Worm (Caenorhabditis elegans) whole organism, midembryonic: Measurements from ENCODE around the gene Y17G7B.8.

Source experiments
- T22C8.4 ChIP-seq: fragments of 200-800 bp; sonication (Bioruptor generic); IDR thresholded peaks from 2 replicates; pipeline ENCODE4 v1.3.6; 2022; ENCODE audit warnings: missing genetic modification characterization, missing compliant biosample characterization
- cog-1 ChIP-seq: sonication (generic microtip); optimal IDR thresholded peaks from 2 replicates; lab custom pipeline; 2016; ENCODE audit warnings: missing genetic modification characterization, missing compliant biosample characterization
- flt-1 ChIP-seq: fragments of 200-800 bp; sonication (Bioruptor generic); IDR thresholded peaks from 2 replicates; pipeline ENCODE4 v1.3.6; 2022; ENCODE audit warnings: missing genetic modification characterization, missing compliant biosample characterization
- klf-2 ChIP-seq: fragments of 200-800 bp; sonication (Bioruptor generic); conservative IDR thresholded peaks from 2 replicates; pipeline ENCODE4 v1.3.6; 2022; ENCODE audit warnings: missing genetic modification reagents, missing genetic modification characterization, missing compliant biosample characterization
- med-1 ChIP-seq: sonication (generic microtip); optimal IDR thresholded peaks from 2 replicates; lab custom pipeline; 2017; ENCODE audit warnings: missing genetic modification characterization, mild to moderate bottlenecking, missing compliant biosample characterization, antibody characterized with exemption, missing genetic modification reagents; ENCODE audit not compliant: insufficient read depth
- ref-1 ChIP-seq: fragments of 200-800 bp; sonication (Bioruptor generic); conservative IDR thresholded peaks from 2 replicates; pipeline ENCODE4 v1.3.6; 2022; ENCODE audit warnings: missing genetic modification reagents, missing genetic modification characterization, missing compliant biosample characterization
- tab-1 ChIP-seq: fragments of 200-800 bp; sonication (Bioruptor generic); IDR thresholded peaks from 2 replicates; pipeline ENCODE4 v1.3.6; 2022; ENCODE audit warnings: missing genetic modification characterization, missing compliant biosample characterization
- ztf-23 ChIP-seq: fragments of 200-800 bp; sonication (Bioruptor generic); IDR thresholded peaks from 2 replicates; pipeline ENCODE4 v1.3.6; 2022; ENCODE audit warnings: missing genetic modification reagents, missing genetic modification characterization, missing compliant biosample characterization
- ztf-29 ChIP-seq: fragments of 200-800 bp; sonication (Bioruptor generic); IDR thresholded peaks from 2 replicates; pipeline ENCODE4 v1.3.6; 2022; ENCODE audit warnings: missing genetic modification reagents, missing genetic modification characterization, missing compliant biosample characterization

Gene Y17G7B.8

ce11 chrII:12006575-12007098, 20.9 kb downstream of the Y17G7B.8 start, which contains the start of gene mcm-2:
mcm-2 (minus strand) TSS chrII:12006625.
- TF ChIP-seq tab-1 (no peak), ztf-23 (GFP tag; lab: Robert Waterston, UW) (0 out of 2 replicates have a peak, but pooled peaks have one; percentile 25)

ce11 chrII:12005981-12006380, 21.6 kb downstream of the Y17G7B.8 start:
- TF ChIP-seq med-1 (no peak), cog-1 (tag; lab: Kevin White, UChicago) (no peak), ztf-29 (GFP tag; lab: Robert Waterston, UW) (no peak), ztf-23 (GFP tag; lab: Robert Waterston, UW) (no peak), T22C8.4 (GFP tag; lab: Robert Waterston, UW) (no peak), ref-1 (GFP tag; lab: Robert Waterston, UW) (no peak), tab-1 (no peak), klf-2 (no peak), flt-1 (GFP tag; lab: Robert Waterston, UW) (no peak)

- TF ChIP-seq cog-1 (tag; lab: Kevin White, UChicago): no peak
These were observed 28.6 kb downstream of the Y17G7B.8 start, which contains the start of gene Y17G7B.23 for ce11 chrII:11998903-11999302. Y17G7B.23 (plus strand) TSS chrII:11999203.

ce11 chrII:11994940-11995339, 32.6 kb downstream of the Y17G7B.8 start:
- no peak for TF ChIP-seq tab-1
- no peak for TF ChIP-seq cog-1 (tag; lab: Kevin White, UChicago)
- no peak for TF ChIP-seq T22C8.4 (GFP tag; lab: Robert Waterston, UW)
- TF ChIP-seq ref-1 (GFP tag; lab: Robert Waterston, UW): no peak
- TF ChIP-seq med-1: no peak
- no peak for TF ChIP-seq klf-2
- no peak for TF ChIP-seq flt-1 (GFP tag; lab: Robert Waterston, UW)
- no peak for TF ChIP-seq ztf-23 (GFP tag; lab: Robert Waterston, UW)
- TF ChIP-seq ztf-29 (GFP tag; lab: Robert Waterston, UW): no peak

- no peak for TF ChIP-seq flt-1 (GFP tag; lab: Robert Waterston, UW)
- TF ChIP-seq ztf-23 (GFP tag; lab: Robert Waterston, UW): no peak
- TF ChIP-seq cog-1 (tag; lab: Kevin White, UChicago): no peak
- no peak for TF ChIP-seq ref-1 (GFP tag; lab: Robert Waterston, UW)
These were observed 34.8 kb downstream of the Y17G7B.8 start, which contains the start of gene dhps-1 for ce11 chrII:11992701-11993100. dhps-1 (plus strand) TSS chrII:11993001.

- TF ChIP-seq med-1: no peak
These were observed 38.8 kb downstream of the Y17G7B.8 start, which contains the start of gene Y17G7B.3 for ce11 chrII:11988724-11989123. Y17G7B.3 (plus strand) TSS chrII:11989024.

- TF ChIP-seq ref-1 (GFP tag; lab: Robert Waterston, UW): no peak
- no peak for TF ChIP-seq ztf-29 (GFP tag; lab: Robert Waterston, UW)
- no peak for TF ChIP-seq T22C8.4 (GFP tag; lab: Robert Waterston, UW)
- no peak for TF ChIP-seq klf-2
- TF ChIP-seq tab-1: 0 out of 2 replicates have a peak, but pooled peaks have one; percentile 8
- TF ChIP-seq med-1: no peak
- TF ChIP-seq cog-1 (tag; lab: Kevin White, UChicago): peak; percentile 62
- peak; percentile 63 for TF ChIP-seq flt-1 (GFP tag; lab: Robert Waterston, UW)
- peak; percentile 76 for TF ChIP-seq ztf-23 (GFP tag; lab: Robert Waterston, UW)
These were observed 47.4 kb downstream of the Y17G7B.8 start for ce11 chrII:11980110-11980509.

- TF ChIP-seq klf-2 (no peak), cog-1 (tag; lab: Kevin White, UChicago) (no peak), tab-1 (0 out of 2 replicates have a peak, but pooled peaks have one; percentile 4), ztf-29 (GFP tag; lab: Robert Waterston, UW) (no peak), T22C8.4 (GFP tag; lab: Robert Waterston, UW) (no peak), med-1 (no peak), flt-1 (GFP tag; lab: Robert Waterston, UW) (no peak)
These were observed 48.0 kb downstream of the Y17G7B.8 start, which contains the start of the genes ash-2 and Y17G7B.20 for ce11 chrII:11979449-11980095. ash-2 (plus strand) TSS chrII:11979838. Y17G7B.20 (minus strand) TSS chrII:11979844.

- TF ChIP-seq ztf-23 (GFP tag; lab: Robert Waterston, UW): no peak
- TF ChIP-seq cog-1 (tag; lab: Kevin White, UChicago): no peak
- no peak for TF ChIP-seq ztf-29 (GFP tag; lab: Robert Waterston, UW)
- no peak for TF ChIP-seq klf-2
These were observed 48.6 kb downstream of the Y17G7B.8 start for ce11 chrII:11978920-11979319.

- TF ChIP-seq ref-1 (GFP tag; lab: Robert Waterston, UW) (no peak), med-1 (no peak), T22C8.4 (GFP tag; lab: Robert Waterston, UW) (no peak), ztf-29 (GFP tag; lab: Robert Waterston, UW) (no peak), klf-2 (no peak), ztf-23 (GFP tag; lab: Robert Waterston, UW) (no peak), cog-1 (tag; lab: Kevin White, UChicago) (no peak), flt-1 (GFP tag; lab: Robert Waterston, UW) (no peak), tab-1 (no peak)
These were observed 49.1 kb downstream of the Y17G7B.8 start for ce11 chrII:11978478-11978877.

- 0 out of 2 replicates have a peak, but pooled peaks have one; percentile 50 for TF ChIP-seq flt-1 (GFP tag; lab: Robert Waterston, UW)
- TF ChIP-seq T22C8.4 (GFP tag; lab: Robert Waterston, UW): no peak
These were observed 50.2 kb downstream of the Y17G7B.8 start, which contains the start of gene Y17G7B.21 for ce11 chrII:11977363-11977762. Y17G7B.21 (minus strand) TSS chrII:11977661.
